Fruit fly (Drosophila melanogaster) whole organism, adult: ENCODE measurements around the gene Ctps.

Experiments used
- CG14711 ChIP-seq: fragments of 200-800 bp; sonication (Bioruptor generic); optimal IDR thresholded peaks from 2 replicates; lab custom pipeline; 2018; ENCODE audit warnings: missing biosample characterization, mild to moderate bottlenecking, missing genetic modification characterization, moderate library complexity
- Hr96 ChIP-seq: fragments of 200-800 bp; sonication (Bioruptor generic); optimal IDR thresholded peaks from 2 replicates; lab custom pipeline; 2016; ENCODE audit warnings: missing biosample characterization, missing genetic modification characterization
- Mnt ChIP-seq: fragments of 200-800 bp; sonication (Bioruptor generic); optimal IDR thresholded peaks from 2 replicates; lab custom pipeline; 2016; ENCODE audit warnings: missing biosample characterization, mild to moderate bottlenecking, missing genetic modification characterization
- bab1 ChIP-seq: fragments of 200-800 bp; sonication (Bioruptor generic); optimal IDR thresholded peaks from 3 replicates; lab custom pipeline; 2019; ENCODE audit warnings: missing biosample characterization, mild to moderate bottlenecking, missing genetic modification characterization, moderate library complexity
- cic ChIP-seq: fragments of 200-800 bp; sonication (Bioruptor generic); optimal IDR thresholded peaks from 2 replicates; lab custom pipeline; 2017; ENCODE audit warnings: missing biosample characterization, mild to moderate bottlenecking, missing genetic modification characterization, moderate library complexity
- cnc ChIP-seq, 2 experiments: fragments of >200 bp; optimal IDR thresholded peaks; 2 replicates each; lab custom pipeline; 2017
- kay ChIP-seq: fragments of 200-800 bp; sonication (Bioruptor generic); peaks from one replicate; lab custom pipeline; 2016; ENCODE audit warnings: missing biosample characterization, missing genetic modification characterization, borderline replicate concordance
- ovo ChIP-seq: fragments of 200-800 bp; sonication (Bioruptor generic); optimal IDR thresholded peaks from 2 replicates; lab custom pipeline; 2016; ENCODE audit warnings: missing biosample characterization, missing genetic modification characterization
- pad ChIP-seq: fragments of 200-800 bp; sonication (Bioruptor generic); optimal IDR thresholded peaks from 3 replicates; lab custom pipeline; 2017; ENCODE audit warnings: missing biosample characterization, missing genetic modification characterization, mild to moderate bottlenecking, moderate library complexity, missing genetic modification reagents

- TF ChIP-seq Mnt (GFP tag; lab: Kevin White, UChicago) (no peak), kay (peak; percentile 86), cic (GFP tag; lab: Kevin White, UChicago) (no peak), ovo (no peak), pad (no peak), bab1 (GFP tag; lab: Kevin White, UChicago) (no peak), Hr96 (no peak), CG14711 (tag; lab: Kevin White, UChicago) (no peak), cnc (optimal IDR thresholded peaks at IDR 0.05; lab: Kevin White, UChicago) (no peak)
Observed at dm6 chr3L:15137790-15138189, 40.1 kb downstream of the Ctps start.
